Worm (Caenorhabditis elegans) whole organism, mixed stage, embryonic: Measurements from ENCODE around the gene gsto-1.

ENCODE experiments used
- M03D4.4 ChIP-seq: sonication (generic microtip); optimal IDR thresholded peaks from 2 replicates; lab custom pipeline; 2017; ENCODE audit warnings: mild to moderate bottlenecking, missing genetic modification characterization, missing compliant biosample characterization
- elt-1 ChIP-seq: sonication (generic microtip); optimal IDR thresholded peaks from 2 replicates; lab custom pipeline; 2017; ENCODE audit warnings: missing genetic modification characterization, mild to moderate bottlenecking, missing compliant biosample characterization, antibody characterized with exemption, moderate library complexity, borderline replicate concordance; ENCODE audit not compliant: insufficient read depth
- elt-3 ChIP-seq: fragments of 150-350 bp; optimal IDR thresholded peaks from 2 replicates; lab custom pipeline; 2014; ENCODE audit warnings: missing biosample characterization, missing genetic modification characterization
- lin-13 ChIP-seq: fragments of 150-350 bp; optimal IDR thresholded peaks from 2 replicates; lab custom pipeline; 2014; ENCODE audit warnings: missing biosample characterization, missing genetic modification characterization
- nhr-12 ChIP-seq: fragments of 150-350 bp; optimal IDR thresholded peaks from 2 replicates; lab custom pipeline; 2014; ENCODE audit warnings: missing biosample characterization, missing genetic modification characterization
- nhr-76 ChIP-seq: sonication (generic microtip); optimal IDR thresholded peaks from 2 replicates; lab custom pipeline; 2017; ENCODE audit warnings: missing biosample characterization, missing genetic modification characterization
- pha-4 ChIP-seq: fragments of 150-350 bp; optimal IDR thresholded peaks from 2 replicates; lab custom pipeline; 2018; ENCODE audit warnings: missing biosample characterization, missing genetic modification reagents, missing genetic modification characterization
- snpc-4 ChIP-seq: fragments of 150-350 bp; optimal IDR thresholded peaks from 2 replicates; lab custom pipeline; 2014; ENCODE audit warnings: missing biosample characterization, missing genetic modification characterization
- unc-39 ChIP-seq: fragments of 150-350 bp; optimal IDR thresholded peaks from 2 replicates; lab custom pipeline; 2014; ENCODE audit warnings: missing biosample characterization, missing genetic modification characterization
- ztf-11 ChIP-seq: fragments of 150-350 bp; optimal IDR thresholded peaks from 2 replicates; lab custom pipeline; 2014; ENCODE audit warnings: missing biosample characterization, missing genetic modification characterization

- no peak for TF ChIP-seq lin-13
- TF ChIP-seq pha-4 (tag; lab: Kevin White, UChicago), result no peak
- no peak for TF ChIP-seq nhr-76
- TF ChIP-seq unc-39 (tag; lab: Kevin White, UChicago), result no peak
- no peak for TF ChIP-seq ztf-11
- TF ChIP-seq M03D4.4 (tag; lab: Kevin White, UChicago), result no peak
- no peak for TF ChIP-seq nhr-12 (tag; lab: Kevin White, UChicago)
- TF ChIP-seq elt-3 (tag; lab: Kevin White, UChicago), result no peak
- no peak for TF ChIP-seq snpc-4
- TF ChIP-seq elt-1 (tag; lab: Kevin White, UChicago), result no peak
Measured at ce11 chrIII:7978289-7978688, 31.5 kb upstream of the gsto-1 start.
